Fruit fly (Drosophila melanogaster): ENCODE measurements around the gene Gcn2.

Gene Gcn2

DNA sequence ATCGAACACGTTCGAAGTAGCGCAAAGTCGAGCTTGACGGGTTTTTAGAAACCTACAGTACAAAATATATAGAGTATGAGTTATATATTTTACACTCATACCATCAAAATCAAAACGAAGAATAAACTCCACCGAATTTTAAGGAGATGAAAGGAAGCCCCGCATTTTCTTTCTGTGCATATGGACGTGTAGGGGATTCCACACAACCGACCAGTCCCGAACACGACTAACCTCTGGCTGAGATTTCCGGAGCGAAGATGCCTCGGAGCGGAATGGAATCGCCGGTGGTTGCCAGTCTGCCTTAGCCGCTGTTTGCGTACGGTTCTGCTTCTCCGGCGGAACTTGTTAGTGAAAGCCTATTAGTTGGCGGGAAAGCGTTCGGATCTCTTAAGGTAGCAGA is 11.4 kb upstream of the Gcn2 start (continued):
- peak; percentile 97 for TF ChIP-seq chif (GFP tag; optimal IDR thresholded peaks at IDR 0.05)
- peak; percentile 94 for TF ChIP-seq Camta (GFP tag; optimal IDR thresholded peaks at IDR 0.05)
- no peak for TF ChIP-seq lov (optimal IDR thresholded peaks at IDR 0.05)
- TF ChIP-seq lov (GFP tag; IDR thresholded peaks at IDR 0.05), result peak; percentile 95
- peak; percentile 59 for TF ChIP-seq TFAM (GFP tag; optimal IDR thresholded peaks at IDR 0.05)
- TF ChIP-seq cas (GFP tag; IDR thresholded peaks at IDR 0.05), result peak; percentile 97
- peak; percentile 98 for TF ChIP-seq CG7556 (GFP tag; optimal IDR thresholded peaks at IDR 0.05)
- TF ChIP-seq Hr78 (GFP tag; optimal IDR thresholded peaks at IDR 0.05), result peak in 1 of 2 experiments; percentile 78
- TF ChIP-seq jing (GFP tag; optimal IDR thresholded peaks at IDR 0.05), result peak; percentile 96
- TF ChIP-seq bigmax (GFP tag; optimal IDR thresholded peaks at IDR 0.05), result peak; percentile 69
- TF ChIP-seq nom (GFP tag; optimal IDR thresholded peaks at IDR 0.05), result no peak
- peak; percentile 99 for TF ChIP-seq Dad (GFP tag; optimal IDR thresholded peaks at IDR 0.05)
- peak; percentile 96 for TF ChIP-seq nau (GFP tag; optimal IDR thresholded peaks at IDR 0.05)
- peak; percentile 91 for TF ChIP-seq CG11560 (tag; IDR thresholded peaks at IDR 0.05)
- peak; percentile 95 for TF ChIP-seq CG1603 (tag; optimal IDR thresholded peaks at IDR 0.05)
- TF ChIP-seq klu (GFP tag; IDR thresholded peaks at IDR 0.05), result peak; percentile 95
- TF ChIP-seq Dll (GFP tag; IDR thresholded peaks at IDR 0.05; ENCODE audit: partially characterized antibody), result no peak
- peak; percentile 95 for TF ChIP-seq Taf1 (GFP tag; IDR thresholded peaks at IDR 0.05)
- peak; percentile 99 for TF ChIP-seq gro (GFP tag; optimal IDR thresholded peaks at IDR 0.05)
- TF ChIP-seq insv (GFP tag; optimal IDR thresholded peaks at IDR 0.05), result peak; percentile 33 to 50
- no peak for TF ChIP-seq CG17912 (GFP tag; optimal IDR thresholded peaks at IDR 0.05)
- peak; percentile 95 for TF ChIP-seq Mes4 (GFP tag; optimal IDR thresholded peaks at IDR 0.05)
- peak; percentile 84 for TF ChIP-seq Adf1 (GFP tag; IDR thresholded peaks at IDR 0.05)
- peak; percentile 87 for TF ChIP-seq CG6654 (GFP tag; optimal IDR thresholded peaks at IDR 0.05)
- peak; percentile 97 for TF ChIP-seq Dip3 (GFP tag; optimal IDR thresholded peaks at IDR 0.05)
- peak; percentile 76 for TF ChIP-seq CG7271 (tag; optimal IDR thresholded peaks at IDR 0.05)
- peak; percentile 98 for TF ChIP-seq al (GFP tag; IDR thresholded peaks at IDR 0.05)
- TF ChIP-seq CG15269 (tag; optimal IDR thresholded peaks at IDR 0.05), result peak; percentile 97
- TF ChIP-seq HLH3B (GFP tag; IDR thresholded peaks at IDR 0.05), result peak; percentile 96
- peak; percentile 96 for TF ChIP-seq Ssrp (tag; optimal IDR thresholded peaks at IDR 0.05)
- TF ChIP-seq ase (GFP tag; IDR thresholded peaks at IDR 0.05), result peak; percentile 98
- peak; percentile 97 for TF ChIP-seq seq (GFP tag; IDR thresholded peaks at IDR 0.05)
- TF ChIP-seq Lhr (GFP tag; optimal IDR thresholded peaks at IDR 0.05), result peak; percentile 81
- peak; percentile 70 for TF ChIP-seq grn (GFP tag; optimal IDR thresholded peaks at IDR 0.05)
- TF ChIP-seq CG15696 (tag; optimal IDR thresholded peaks at IDR 0.05), result peak; percentile 78
- peak; percentile 87 for TF ChIP-seq CG14710 (tag; optimal IDR thresholded peaks at IDR 0.05)
- peak; percentile 90 for TF ChIP-seq CG11723 (GFP tag; optimal IDR thresholded peaks at IDR 0.05)
- peak; percentile 73 for TF ChIP-seq MTF-1 (GFP tag; optimal IDR thresholded peaks at IDR 0.05; ENCODE audit: borderline replicate concordance)
- TF ChIP-seq Sin3A (optimal IDR thresholded peaks at IDR 0.05), result no peak
- peak; percentile 96 for TF ChIP-seq CG12071 (GFP tag; optimal IDR thresholded peaks at IDR 0.05)
- peak; percentile 94 for TF ChIP-seq CG13894 (tag; optimal IDR thresholded peaks at IDR 0.05)
- TF ChIP-seq CG16863 (GFP tag; optimal IDR thresholded peaks at IDR 0.05), result peak; percentile 97
- peak; percentile 96 for TF ChIP-seq ham (GFP tag; IDR thresholded peaks at IDR 0.05)
- peak; percentile 96 for TF ChIP-seq CG11085 (GFP tag; IDR thresholded peaks at IDR 0.05)
- TF ChIP-seq NK7.1 (GFP tag; optimal IDR thresholded peaks at IDR 0.05), result peak; percentile 98
- TF ChIP-seq Deaf1 (tag; optimal IDR thresholded peaks at IDR 0.05), result peak; percentile 86
- peak; percentile 97 for TF ChIP-seq Aef1 (GFP tag; IDR thresholded peaks at IDR 0.05)
- peak; percentile 97 for TF ChIP-seq MBD-R2 (GFP tag; IDR thresholded peaks at IDR 0.05)
- TF ChIP-seq ci (GFP tag; IDR thresholded peaks at IDR 0.05), result peak; percentile 97
- TF ChIP-seq Pdp1 (GFP tag; optimal IDR thresholded peaks at IDR 0.05), result peak; percentile 95 to 98
- peak; percentile 99 for TF ChIP-seq mam (GFP tag; optimal IDR thresholded peaks at IDR 0.05)
- no peak for TF ChIP-seq fru (optimal IDR thresholded peaks at IDR 0.05)

Data from whole organism, embryonic.